Worm (Caenorhabditis elegans): ENCODE results near the gene srh-125.
A peak's percentile ranks its signal among the peaks of the same experiment; 100 is the strongest.

Gene srh-125

ce11 chrV:7446965-7447364, 29.7 kb downstream of the srh-125 start, which contains the start of gene F25E5.5:
TSS of gene F25E5.5 (plus strand) at chrV:7447265.
- TF ChIP-seq nhr-80 (tag; optimal IDR thresholded peaks at IDR 0.05) (no peak), cebp-1 (GFP tag; IDR thresholded peaks at IDR 0.05) (no peak), cebp-1 (tag; optimal IDR thresholded peaks at IDR 0.05) (peak; percentile 4), egl-44 (GFP tag; IDR thresholded peaks at IDR 0.05) (no peak)

DNA sequence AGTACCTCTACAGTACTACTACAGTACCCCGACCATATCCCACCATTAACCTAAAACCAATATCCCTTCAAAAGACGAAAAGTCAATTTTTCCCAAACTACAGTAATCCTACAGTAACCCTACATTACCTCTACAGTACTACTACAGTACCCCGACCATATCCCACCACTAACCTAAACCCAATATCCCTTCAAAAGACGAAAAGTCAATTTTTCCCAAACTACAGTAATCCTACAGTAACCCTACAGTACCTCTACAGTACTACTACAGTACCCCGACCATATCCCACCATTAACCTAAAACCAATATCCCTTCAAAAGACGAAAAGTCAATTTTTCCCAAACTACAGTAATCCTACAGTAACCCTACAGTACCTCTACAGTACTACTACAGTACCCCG, 32.3 kb downstream of the srh-125 start, which contains the start of gene nhr-141:
Gene nhr-141 (plus strand): TSS at position 331 of the 400 bp plus-strand sequence.
- TF ChIP-seq egrh-3 (GFP tag; IDR thresholded peaks at IDR 0.05) (peak; percentile 55), madf-3 (GFP tag; IDR thresholded peaks at IDR 0.05) (peak; percentile 65; the same call in 1 of the 2 replicates)

DNA sequence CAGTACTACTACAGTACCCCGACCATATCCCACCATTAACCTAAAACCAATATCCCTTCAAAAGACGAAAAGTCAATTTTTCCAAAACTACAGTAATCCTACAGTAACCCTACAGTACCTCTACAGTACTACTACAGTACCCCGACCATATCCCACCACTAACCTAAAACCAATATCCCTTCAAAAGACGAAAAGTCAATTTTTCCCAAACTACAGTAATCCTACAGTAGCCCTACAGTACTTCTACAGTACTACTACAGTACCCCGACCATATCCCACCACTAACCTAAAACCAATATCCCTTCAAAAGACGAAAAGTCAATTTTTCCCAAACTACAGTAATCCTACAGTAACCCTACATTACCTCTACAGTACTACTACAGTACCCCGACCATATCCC, 33.2 kb downstream of the srh-125 start:
- TF ChIP-seq attf-3 (GFP tag; conservative IDR thresholded peaks at IDR 0.05), result peak; percentile 62
- 0 out of 2 replicates have a peak, but pooled peaks have one; percentile 35 for TF ChIP-seq ztf-6 (GFP tag; IDR thresholded peaks at IDR 0.05)
- TF ChIP-seq pbrm-1 (GFP tag; IDR thresholded peaks at IDR 0.05), result 0 out of 2 replicates have a peak, but pooled peaks have one; percentile 34
- 0 out of 2 replicates have a peak, but pooled peaks have one; percentile 43 for TF ChIP-seq ztf-28 (GFP tag; IDR thresholded peaks at IDR 0.05)
- peak; percentile 88 for TF ChIP-seq egrh-3 (GFP tag; IDR thresholded peaks at IDR 0.05)
- TF ChIP-seq Y67H2A.10 (GFP tag; conservative IDR thresholded peaks at IDR 0.05), result peak; percentile 19; the same call in 1 of the 2 replicates
- 0 out of 2 replicates have a peak, but pooled peaks have one; percentile 75 for TF ChIP-seq ztf-25 (GFP tag; IDR thresholded peaks at IDR 0.05)
- TF ChIP-seq sea-2 (GFP tag; IDR thresholded peaks at IDR 0.05), result 0 out of 2 replicates have a peak, but pooled peaks have one; percentile 33
- TF ChIP-seq egl-18 (GFP tag; IDR thresholded peaks at IDR 0.05), result 0 out of 2 replicates have a peak, but pooled peaks have one; percentile 53
- peak; percentile 9; the same call in 1 of the 2 replicates for TF ChIP-seq bed-2 (GFP tag; IDR thresholded peaks at IDR 0.05)
- TF ChIP-seq bed-1 (GFP tag; IDR thresholded peaks at IDR 0.05), result 0 out of 2 replicates have a peak, but pooled peaks have one; percentile 20
- TF ChIP-seq F37B4.10 (GFP tag; IDR thresholded peaks at IDR 0.05), result peak; percentile 94; the same call in 1 of the 2 replicates
- peak; percentile 21; the same call in 1 of the 2 replicates for TF ChIP-seq ekl-4 (GFP tag; IDR thresholded peaks at IDR 0.05)
- 0 out of 2 replicates have a peak, but pooled peaks have one; percentile 51 for TF ChIP-seq F39B2.1 (GFP tag; IDR thresholded peaks at IDR 0.05)

ce11 chrV:7439807-7440206, 36.9 kb downstream of the srh-125 start, which contains the start of gene try-13:
TSS of gene try-13 (plus strand) at chrV:7440107.
- no peak for TF ChIP-seq ztf-28 (GFP tag; IDR thresholded peaks at IDR 0.05)
- TF ChIP-seq ZK185.1 (tag; optimal IDR thresholded peaks at IDR 0.05; ENCODE audit: poor library complexity, severe bottlenecking), result no peak
- TF ChIP-seq cebp-2 (GFP tag; IDR thresholded peaks at IDR 0.05), result no peak
- TF ChIP-seq rpc-1 (optimal IDR thresholded peaks at IDR 0.05), result no peak
- TF ChIP-seq rpc-1 (tag; optimal IDR thresholded peaks at IDR 0.05), result no peak
- TF ChIP-seq B0019.2 (GFP tag; conservative IDR thresholded peaks at IDR 0.05), result no peak
- TF ChIP-seq repo-1 (tag; optimal IDR thresholded peaks at IDR 0.05), result no peak
- no peak for TF ChIP-seq nfya-1 (tag; optimal IDR thresholded peaks at IDR 0.05; ENCODE audit: borderline replicate concordance, insufficient read depth)
- TF ChIP-seq ceh-91 (GFP tag; IDR thresholded peaks at IDR 0.05), result no peak
- no peak for TF ChIP-seq B0336.3 (GFP tag; IDR thresholded peaks at IDR 0.05)
- no peak for TF ChIP-seq hlh-12 (tag; optimal IDR thresholded peaks at IDR 0.05)
- TF ChIP-seq F57A8.1 (GFP tag; optimal IDR thresholded peaks at IDR 0.05), result no peak
- TF ChIP-seq K11D2.4 (GFP tag; IDR thresholded peaks at IDR 0.05), result no peak
- TF ChIP-seq bed-1 (GFP tag; IDR thresholded peaks at IDR 0.05), result no peak
- TF ChIP-seq dox-1 (GFP tag; IDR thresholded peaks at IDR 0.05), result no peak
- no peak for TF ChIP-seq T07F8.4 (tag; optimal IDR thresholded peaks at IDR 0.05)
- TF ChIP-seq tbx-9 (tag; optimal IDR thresholded peaks at IDR 0.05; ENCODE audit: borderline replicate concordance), result no peak
- no peak for TF ChIP-seq F49E8.2 (tag; optimal IDR thresholded peaks at IDR 0.05; ENCODE audit: insufficient read depth)
- no peak for TF ChIP-seq lin-35 (GFP tag; optimal IDR thresholded peaks at IDR 0.05)
- no peak for TF ChIP-seq pha-4 (tag; optimal IDR thresholded peaks at IDR 0.05)
- no peak for TF ChIP-seq sdz-38 (tag; optimal IDR thresholded peaks at IDR 0.05)
